Fruit fly (Drosophila melanogaster) whole organism, embryonic: ENCODE results near the gene CG12640.

Source experiments
- Adf1 ChIP-seq: fragments of 200-800 bp; sonication (Bioruptor generic); IDR thresholded peaks from 2 replicates; pipeline ENCODE4 v1.3.6; 2022; ENCODE audit warnings: missing biosample characterization, missing genetic modification characterization
- Bdp1 ChIP-seq: fragments of 200-800 bp; sonication (Bioruptor generic); optimal IDR thresholded peaks from 3 replicates; lab custom pipeline; 2016; ENCODE audit warnings: missing biosample characterization, missing genetic modification characterization
- Bteb2 ChIP-seq: fragments of 200-800 bp; sonication (Bioruptor generic); optimal IDR thresholded peaks from 2 replicates; lab custom pipeline; 2016; ENCODE audit warnings: missing biosample characterization, missing genetic modification characterization
- CG14710 ChIP-seq: fragments of 200-800 bp; sonication (Bioruptor generic); optimal IDR thresholded peaks from 3 replicates; lab custom pipeline; 2019; ENCODE audit warnings: missing biosample characterization, mild to moderate bottlenecking, missing genetic modification characterization, moderate library complexity
- CG15479 ChIP-seq: fragments of 200-800 bp; sonication (Bioruptor generic); optimal IDR thresholded peaks from 3 replicates; lab custom pipeline; 2019; ENCODE audit warnings: missing biosample characterization, mild to moderate bottlenecking, missing genetic modification characterization, moderate library complexity
- CG15696 ChIP-seq: fragments of 200-800 bp; sonication (Bioruptor generic); optimal IDR thresholded peaks from 2 replicates; lab custom pipeline; 2019; ENCODE audit warnings: missing biosample characterization, mild to moderate bottlenecking, missing genetic modification characterization, moderate library complexity
- CG16813 ChIP-seq: fragments of 200-800 bp; sonication (Bioruptor generic); IDR thresholded peaks from 3 replicates; pipeline ENCODE4 v1.3.6; 2022; ENCODE audit warnings: missing biosample characterization, missing genetic modification characterization; ENCODE audit not compliant: partially characterized antibody
- CG16863 ChIP-seq: fragments of 200-800 bp; sonication (Bioruptor generic); optimal IDR thresholded peaks from 3 replicates; lab custom pipeline; 2016; ENCODE audit warnings: missing biosample characterization, missing genetic modification characterization
- CG17328 ChIP-seq: fragments of 200-800 bp; sonication (Bioruptor generic); IDR thresholded peaks from 2 replicates; pipeline ENCODE4 v1.3.6; 2022; ENCODE audit warnings: missing biosample characterization, missing genetic modification characterization
- CG17361 ChIP-seq: fragments of 200-800 bp; sonication (Bioruptor generic); IDR thresholded peaks from 3 replicates; pipeline ENCODE4 v1.3.6; 2022; ENCODE audit warnings: missing biosample characterization, missing genetic modification characterization
- CG2120 ChIP-seq: fragments of 200-800 bp; sonication (Bioruptor generic); optimal IDR thresholded peaks from 3 replicates; lab custom pipeline; 2016; ENCODE audit warnings: missing biosample characterization, missing genetic modification characterization
- CG2129 ChIP-seq: fragments of 200-800 bp; sonication (Bioruptor generic); IDR thresholded peaks from 2 replicates; pipeline ENCODE4 v1.3.6; 2022; ENCODE audit warnings: missing biosample characterization, missing genetic modification characterization; ENCODE audit not compliant: partially characterized antibody
- CG30431 ChIP-seq: fragments of 200-800 bp; sonication (Bioruptor generic); optimal IDR thresholded peaks from 2 replicates; lab custom pipeline; 2017; ENCODE audit warnings: missing biosample characterization, missing genetic modification characterization
- CG3163 ChIP-seq: fragments of 200-800 bp; sonication (Bioruptor generic); optimal IDR thresholded peaks from 3 replicates; lab custom pipeline; 2016; ENCODE audit warnings: missing biosample characterization, missing genetic modification characterization
- CG34422 ChIP-seq: fragments of 200-800 bp; sonication (Bioruptor generic); IDR thresholded peaks from 3 replicates; pipeline ENCODE4 v1.3.6; 2022; ENCODE audit warnings: missing biosample characterization, missing genetic modification characterization
- CG42726 ChIP-seq: fragments of 200-800 bp; sonication (Bioruptor generic); IDR thresholded peaks from 2 replicates; pipeline ENCODE4 v1.3.6; 2022; ENCODE audit warnings: missing biosample characterization, missing genetic modification characterization; ENCODE audit not compliant: partially characterized antibody
- CG4424 ChIP-seq: fragments of 200-800 bp; sonication (Bioruptor generic); optimal IDR thresholded peaks from 3 replicates; lab custom pipeline; 2016; ENCODE audit warnings: missing biosample characterization, missing genetic modification characterization
- CG7963 ChIP-seq: fragments of 200-800 bp; sonication (Bioruptor generic); IDR thresholded peaks from 3 replicates; pipeline ENCODE4 v1.3.6; 2022; ENCODE audit warnings: missing biosample characterization, missing genetic modification characterization; ENCODE audit not compliant: partially characterized antibody
- CkIIα-i1 ChIP-seq: fragments of 200-800 bp; sonication (Bioruptor generic); IDR thresholded peaks from 2 replicates; pipeline ENCODE4 v1.3.6; 2022; ENCODE audit warnings: missing biosample characterization, missing genetic modification characterization
- D ChIP-seq, 2 experiments: fragments of 200-800 bp in 1 of 2; fragments of >200 bp in 1 of 2; sonication (Bioruptor generic) in 1 of 2; optimal IDR thresholded peaks; 2 replicates in 1 of 2; 3 replicates in 1 of 2; lab custom pipeline; 2017; ENCODE audit warnings: mild to moderate bottlenecking in 1 of 2, missing biosample characterization in 1 of 2, missing genetic modification characterization in 1 of 2, missing genetic modification reagents in 1 of 2
- Dip2 ChIP-seq: fragments of 200-800 bp; sonication (Bioruptor generic); IDR thresholded peaks from 2 replicates; pipeline ENCODE4 v1.3.6; 2022; ENCODE audit warnings: missing biosample characterization, missing genetic modification characterization
- Dp ChIP-seq: fragments of 200-800 bp; sonication (Bioruptor generic); optimal IDR thresholded peaks from 2 replicates; lab custom pipeline; 2018; ENCODE audit warnings: missing biosample characterization, mild to moderate bottlenecking, missing genetic modification characterization, moderate library complexity
- ERR ChIP-seq: fragments of 200-800 bp; sonication (Bioruptor generic); optimal IDR thresholded peaks from 2 replicates; lab custom pipeline; 2016; ENCODE audit warnings: missing biosample characterization, missing genetic modification characterization
- HLH4C ChIP-seq: fragments of 200-800 bp; sonication (Bioruptor generic); IDR thresholded peaks from 3 replicates; pipeline ENCODE4 v1.3.6; 2022; ENCODE audit warnings: missing biosample characterization, missing genetic modification characterization; ENCODE audit not compliant: partially characterized antibody
- Lhr ChIP-seq: fragments of 200-800 bp; sonication (Bioruptor generic); optimal IDR thresholded peaks from 3 replicates; lab custom pipeline; 2017; ENCODE audit warnings: mild to moderate bottlenecking, missing biosample characterization, missing genetic modification reagents, missing genetic modification characterization
- Lim3 ChIP-seq: fragments of 200-800 bp; sonication (Bioruptor generic); IDR thresholded peaks from 2 replicates; pipeline ENCODE4 v1.3.6; 2022; ENCODE audit warnings: missing biosample characterization, missing genetic modification characterization
- Med ChIP-seq: fragments of 200-800 bp; sonication (Bioruptor generic); peaks from one replicate; lab custom pipeline; 2016; ENCODE audit warnings: missing biosample characterization, missing genetic modification characterization, mild to moderate bottlenecking, inconsistent platforms, moderate library complexity
- NC2β ChIP-seq: fragments of 200-800 bp; sonication (Bioruptor generic); optimal IDR thresholded peaks from 2 replicates; lab custom pipeline; 2016; ENCODE audit warnings: missing biosample characterization, missing genetic modification characterization
- Rfx ChIP-seq: fragments of 200-800 bp; sonication (Bioruptor generic); IDR thresholded peaks from 2 replicates; pipeline ENCODE4 v1.3.6; 2022; ENCODE audit warnings: missing biosample characterization, missing genetic modification characterization
- az2 ChIP-seq: fragments of 200-800 bp; sonication (Bioruptor generic); optimal IDR thresholded peaks from 3 replicates; lab custom pipeline; 2016; ENCODE audit warnings: missing biosample characterization, missing genetic modification characterization
- crol ChIP-seq: fragments of 200-800 bp; sonication (Bioruptor generic); IDR thresholded peaks from 2 replicates; pipeline ENCODE4 v1.3.6; 2022; ENCODE audit warnings: missing biosample characterization, missing genetic modification characterization
- dmrt11E ChIP-seq: fragments of 200-800 bp; sonication (Bioruptor generic); optimal IDR thresholded peaks from 3 replicates; lab custom pipeline; 2018; ENCODE audit warnings: missing biosample characterization, mild to moderate bottlenecking, missing genetic modification characterization, moderate library complexity
- gsb ChIP-seq: fragments of 200-800 bp; sonication (Bioruptor generic); IDR thresholded peaks from 2 replicates; pipeline ENCODE4 v1.3.6; 2022; ENCODE audit warnings: missing biosample characterization, missing genetic modification characterization
- gsb-n ChIP-seq: fragments of 200-800 bp; sonication (Bioruptor generic); optimal IDR thresholded peaks from 3 replicates; lab custom pipeline; 2018; ENCODE audit warnings: missing biosample characterization, mild to moderate bottlenecking, missing genetic modification characterization
- hb ChIP-seq: fragments of 200-800 bp; sonication (Bioruptor generic); IDR thresholded peaks from 3 replicates; pipeline ENCODE4 v1.3.6; 2022; ENCODE audit warnings: missing biosample characterization, missing genetic modification characterization; ENCODE audit not compliant: partially characterized antibody
- hkb ChIP-seq, 2 experiments: fragments of 200-800 bp in 1 of 2; fragments of >200 bp in 1 of 2; sonication (Bioruptor generic) in 1 of 2; IDR thresholded peaks in 1 of 2; optimal IDR thresholded peaks in 1 of 2; 2 replicates each; pipeline versions ENCODE4 v1.3.6 to Lab custom; 2017 to 2022; ENCODE audit warnings: missing biosample characterization in 1 of 2, missing genetic modification characterization in 1 of 2
- kni ChIP-seq: fragments of 200-800 bp; sonication (Bioruptor generic); optimal IDR thresholded peaks from 3 replicates; lab custom pipeline; 2017; ENCODE audit warnings: mild to moderate bottlenecking, missing biosample characterization, missing genetic modification reagents, missing genetic modification characterization
- pho ChIP-seq: fragments of 200-800 bp; sonication (Bioruptor generic); optimal IDR thresholded peaks from 2 replicates; lab custom pipeline; 2016; ENCODE audit warnings: missing biosample characterization, missing genetic modification characterization
- phol ChIP-seq: fragments of 200-800 bp; sonication (Bioruptor generic); optimal IDR thresholded peaks from 3 replicates; lab custom pipeline; 2018; ENCODE audit warnings: missing biosample characterization, mild to moderate bottlenecking, missing genetic modification characterization, moderate library complexity
- prd ChIP-seq, 3 experiments: fragments of >200 bp in 2 of 3; fragments of 200-800 bp in 1 of 3; sonication (Bioruptor generic) in 1 of 3; optimal IDR thresholded peaks in 2 of 3; IDR thresholded peaks in 1 of 3; 2 replicates in 2 of 3; 3 replicates in 1 of 3; pipeline versions ENCODE4 v1.3.6 to Lab custom; 2017 to 2022; ENCODE audit warnings: missing biosample characterization in 1 of 3, missing genetic modification characterization in 1 of 3
- ro ChIP-seq: fragments of 200-800 bp; sonication (Bioruptor generic); IDR thresholded peaks from 2 replicates; pipeline ENCODE4 v1.3.6; 2022; ENCODE audit warnings: missing biosample characterization, missing genetic modification characterization
- row ChIP-seq: fragments of 200-800 bp; sonication (Bioruptor generic); IDR thresholded peaks from 3 replicates; pipeline ENCODE4 v1.3.6; 2022; ENCODE audit warnings: missing biosample characterization, missing genetic modification characterization
- shn ChIP-seq: fragments of 200-800 bp; sonication (Bioruptor generic); optimal IDR thresholded peaks from 3 replicates; lab custom pipeline; 2016; ENCODE audit warnings: missing biosample characterization, missing genetic modification characterization
- so ChIP-seq: fragments of 200-800 bp; sonication (Bioruptor generic); IDR thresholded peaks from 3 replicates; pipeline ENCODE4 v1.3.6; 2022; ENCODE audit warnings: missing biosample characterization, missing genetic modification characterization
- ssp ChIP-seq: fragments of 200-800 bp; sonication (Bioruptor generic); IDR thresholded peaks from 2 replicates; pipeline ENCODE4 v1.3.6; 2022; ENCODE audit warnings: missing biosample characterization, missing genetic modification characterization
- trem ChIP-seq: fragments of 200-800 bp; optimal IDR thresholded peaks from 3 replicates; lab custom pipeline; 2019; ENCODE audit warnings: missing biosample characterization, mild to moderate bottlenecking, missing genetic modification characterization, moderate library complexity
- z ChIP-seq: fragments of 200-800 bp; sonication (Bioruptor generic); IDR thresholded peaks from 3 replicates; pipeline ENCODE4 v1.3.6; 2022; ENCODE audit warnings: missing biosample characterization, missing genetic modification characterization
- zen ChIP-seq: fragments of 200-800 bp; sonication (Bioruptor generic); optimal IDR thresholded peaks from 3 replicates; lab custom pipeline; 2018; ENCODE audit warnings: missing biosample characterization, mild to moderate bottlenecking, missing genetic modification characterization, moderate library complexity

The CG12640 gene

DNA sequence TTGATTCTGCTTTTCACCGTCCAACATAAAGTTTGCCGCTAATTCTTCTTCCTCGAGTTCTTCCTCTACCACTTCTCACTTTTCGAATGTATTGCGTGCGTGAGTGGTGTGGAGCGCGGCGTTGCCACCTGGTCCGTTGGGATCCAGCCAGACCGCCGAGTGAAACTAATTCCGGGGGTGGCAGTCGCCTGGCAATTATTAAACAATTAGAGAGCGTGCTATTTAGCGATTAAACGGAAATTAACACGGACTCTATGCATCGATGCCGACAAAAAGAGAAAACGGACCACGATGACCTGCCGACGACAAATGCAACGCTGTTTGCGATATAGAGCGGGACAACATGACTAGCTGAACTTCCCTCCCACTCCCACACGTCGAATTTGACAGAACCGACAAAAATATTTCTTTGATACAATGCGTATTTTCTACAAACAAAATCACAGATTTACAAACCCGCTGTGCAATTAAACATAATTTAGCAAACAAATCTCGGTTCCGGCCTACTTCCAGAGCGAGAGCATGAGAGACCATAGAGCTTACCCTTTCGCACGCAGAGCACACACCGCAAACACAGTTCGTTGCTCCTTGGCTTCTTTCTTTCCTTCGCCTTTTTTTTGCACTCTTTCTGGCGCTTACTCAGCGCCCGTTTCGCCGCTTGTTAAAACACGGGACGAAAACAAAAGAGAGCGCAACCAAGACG lies 41.0 kb upstream of the CG12640 start, which contains the start of gene CG2889 (continued):
- TF ChIP-seq Rfx (GFP tag; lab: Robert Waterston, UW) (peak; percentile 37; the same call in 1 of the 2 replicates), CG42726 (GFP tag; lab: Robert Waterston, UW) (peak; percentile 38; the same call in 1 of the 2 replicates), CG17328 (GFP tag; lab: Robert Waterston, UW) (no peak), trem (peak; percentile 51), ro (GFP tag; lab: Robert Waterston, UW) (no peak), crol (GFP tag; lab: Robert Waterston, UW) (no peak), so (no peak), CG17361 (GFP tag; lab: Robert Waterston, UW) (no peak), ssp (no peak), CG15696 (tag; lab: Kevin White, UChicago) (no peak), CG2120 (GFP tag; lab: Kevin White, UChicago) (peak; percentile 41), gsb (GFP tag; lab: Robert Waterston, UW) (no peak), CG4424 (no peak), NC2β (GFP tag; lab: Kevin White, UChicago) (no peak), CG30431 (GFP tag; lab: Kevin White, UChicago) (no peak), row (GFP tag; lab: Robert Waterston, UW) (peak; percentile 52), kni (GFP tag; lab: Kevin White, UChicago) (no peak), CG2129 (peak; percentile 22; the same call in 1 of the 2 replicates), pho (GFP tag; lab: Kevin White, UChicago) (peak; percentile 41), HLH4C (GFP tag; lab: Robert Waterston, UW) (0 out of 3 replicates have a peak, but pooled peaks have one; percentile 42), CG34422 (GFP tag; lab: Robert Waterston, UW) (no peak), phol (tag; lab: Kevin White, UChicago) (peak; percentile 38), hkb (optimal IDR thresholded peaks at IDR 0.05; lab: Kevin White, UChicago) (no peak), hkb (GFP tag; IDR thresholded peaks at IDR 0.05; lab: Robert Waterston, UW) (no peak), z (no peak), CG15479 (no peak), CG16813 (GFP tag; lab: Robert Waterston, UW) (peak; percentile 62), CG3163 (no peak), zen (peak; percentile 80), Adf1 (GFP tag; lab: Robert Waterston, UW) (no peak), CG7963 (GFP tag; lab: Robert Waterston, UW) (peak; percentile 41; the same call in 1 of the 3 replicates), Lhr (GFP tag; lab: Kevin White, UChicago) (peak; percentile 29), CG16863 (GFP tag; lab: Kevin White, UChicago) (no peak), Med (GFP tag; lab: Kevin White, UChicago) (peak; percentile 88), Dip2 (GFP tag; lab: Robert Waterston, UW) (no peak), Bteb2 (GFP tag; lab: Kevin White, UChicago) (no peak), CkIIα-i1 (GFP tag; lab: Robert Waterston, UW) (no peak), CG14710 (tag; lab: Kevin White, UChicago) (peak; percentile 25), az2 (GFP tag; lab: Kevin White, UChicago) (peak; percentile 14), D (optimal IDR thresholded peaks at IDR 0.05; lab: Kevin White, UChicago) (no peak), D (GFP tag; optimal IDR thresholded peaks at IDR 0.05; lab: Kevin White, UChicago) (no peak), ERR (no peak), Dp (GFP tag; lab: Kevin White, UChicago) (peak; percentile 28), prd (optimal IDR thresholded peaks at IDR 0.05; lab: Kevin White, UChicago) (no peak), prd (GFP tag; IDR thresholded peaks at IDR 0.05; lab: Robert Waterston, UW) (peak; percentile 47; the same call in 1 of the 3 replicates), shn (GFP tag; lab: Kevin White, UChicago) (no peak), Lim3 (GFP tag; lab: Robert Waterston, UW) (no peak), Bdp1 (GFP tag; lab: Kevin White, UChicago) (no peak), gsb-n (tag; lab: Kevin White, UChicago) (peak; percentile 30), dmrt11E (tag; lab: Kevin White, UChicago) (no peak), hb (0 out of 3 replicates have a peak, but pooled peaks have one; percentile 55)
